Fruit fly (Drosophila melanogaster) whole organism, embryonic: Measurements from ENCODE around the gene CG17637.

Source experiments
- Asciz ChIP-seq: fragments of 200-800 bp; sonication (Bioruptor generic); optimal IDR thresholded peaks from 2 replicates; lab custom pipeline; 2017; ENCODE audit warnings: missing biosample characterization, mild to moderate bottlenecking, missing genetic modification characterization, missing genetic modification reagents
- Bteb2 ChIP-seq: fragments of 200-800 bp; sonication (Bioruptor generic); optimal IDR thresholded peaks from 2 replicates; lab custom pipeline; 2016; ENCODE audit warnings: missing biosample characterization, missing genetic modification characterization
- CG10565 ChIP-seq: fragments of 200-800 bp; sonication (Bioruptor generic); optimal IDR thresholded peaks from 3 replicates; lab custom pipeline; 2016; ENCODE audit warnings: missing biosample characterization, mild to moderate bottlenecking, missing genetic modification characterization
- CG11085 ChIP-seq: fragments of 200-800 bp; sonication (Bioruptor generic); IDR thresholded peaks from 2 replicates; pipeline ENCODE4 v1.3.6; 2022; ENCODE audit warnings: missing biosample characterization, missing genetic modification characterization
- CG11696 ChIP-seq: fragments of 200-800 bp; sonication (Bioruptor generic); IDR thresholded peaks from 2 replicates; pipeline ENCODE4 v1.3.6; 2022; ENCODE audit warnings: missing biosample characterization, missing genetic modification characterization
- CG14050 ChIP-seq: fragments of 200-800 bp; sonication (Bioruptor generic); IDR thresholded peaks from 3 replicates; pipeline ENCODE4 v1.3.6; 2022; ENCODE audit warnings: missing biosample characterization, missing genetic modification characterization
- CG15479 ChIP-seq: fragments of 200-800 bp; sonication (Bioruptor generic); optimal IDR thresholded peaks from 3 replicates; lab custom pipeline; 2019; ENCODE audit warnings: missing biosample characterization, mild to moderate bottlenecking, missing genetic modification characterization, moderate library complexity
- CG17385 ChIP-seq: fragments of 200-800 bp; sonication (Bioruptor generic); optimal IDR thresholded peaks from 3 replicates; lab custom pipeline; 2018; ENCODE audit warnings: missing biosample characterization, mild to moderate bottlenecking, missing genetic modification characterization
- CG17802 ChIP-seq: fragments of 200-800 bp; sonication (Bioruptor generic); optimal IDR thresholded peaks from 2 replicates; lab custom pipeline; 2018; ENCODE audit warnings: missing biosample characterization, mild to moderate bottlenecking, missing genetic modification characterization, moderate library complexity
- CG17829 ChIP-seq: fragments of 200-800 bp; optimal IDR thresholded peaks from 2 replicates; lab custom pipeline; 2019; ENCODE audit warnings: missing biosample characterization, mild to moderate bottlenecking, missing genetic modification characterization, moderate library complexity
- CG17912 ChIP-seq: fragments of 200-800 bp; sonication (Bioruptor generic); optimal IDR thresholded peaks from 2 replicates; lab custom pipeline; 2018; ENCODE audit warnings: missing biosample characterization, mild to moderate bottlenecking, missing genetic modification characterization
- CG18599 ChIP-seq: fragments of 200-800 bp; sonication (Bioruptor generic); optimal IDR thresholded peaks from 3 replicates; lab custom pipeline; 2017; ENCODE audit warnings: missing biosample characterization, missing genetic modification characterization, mild to moderate bottlenecking, moderate library complexity, missing genetic modification reagents
- CG2120 ChIP-seq: fragments of 200-800 bp; sonication (Bioruptor generic); optimal IDR thresholded peaks from 3 replicates; lab custom pipeline; 2016; ENCODE audit warnings: missing biosample characterization, missing genetic modification characterization
- CG2875 ChIP-seq: fragments of 200-800 bp; sonication (Bioruptor generic); optimal IDR thresholded peaks from 2 replicates; lab custom pipeline; 2017; ENCODE audit warnings: missing biosample characterization, mild to moderate bottlenecking, missing genetic modification characterization, missing genetic modification reagents
- CG2889 ChIP-seq: fragments of 200-800 bp; sonication (Bioruptor generic); IDR thresholded peaks from 3 replicates; pipeline ENCODE4 v1.3.6; 2022; ENCODE audit warnings: missing biosample characterization, missing genetic modification characterization
- CG30020 ChIP-seq: fragments of 200-800 bp; optimal IDR thresholded peaks from 2 replicates; lab custom pipeline; 2019; ENCODE audit warnings: missing biosample characterization, mild to moderate bottlenecking, missing genetic modification characterization, moderate library complexity
- CG30403 ChIP-seq: fragments of 200-800 bp; sonication (Bioruptor generic); optimal IDR thresholded peaks from 3 replicates; lab custom pipeline; 2016; ENCODE audit warnings: missing biosample characterization, missing genetic modification characterization
- CG43689 ChIP-seq: fragments of 200-800 bp; sonication (Bioruptor generic); IDR thresholded peaks from 2 replicates; pipeline ENCODE4 v1.3.6; 2022; ENCODE audit warnings: missing biosample characterization, missing genetic modification characterization
- CG5953 ChIP-seq: fragments of 200-800 bp; sonication (Bioruptor generic); IDR thresholded peaks from 2 replicates; pipeline ENCODE4 v1.3.6; 2022; ENCODE audit warnings: missing biosample characterization, missing genetic modification characterization
- CG6854 ChIP-seq: fragments of 200-800 bp; sonication (Bioruptor generic); optimal IDR thresholded peaks from 3 replicates; lab custom pipeline; 2017; ENCODE audit warnings: missing biosample characterization, mild to moderate bottlenecking, missing genetic modification characterization
- CG7372 ChIP-seq: fragments of 200-800 bp; sonication (Bioruptor generic); IDR thresholded peaks from 2 replicates; pipeline ENCODE4 v1.3.6; 2022; ENCODE audit warnings: missing biosample characterization, missing genetic modification characterization
- CG9437 ChIP-seq: fragments of 200-800 bp; sonication (Bioruptor generic); optimal IDR thresholded peaks from 2 replicates; lab custom pipeline; 2018; ENCODE audit warnings: missing biosample characterization, mild to moderate bottlenecking, missing genetic modification characterization
- Camta ChIP-seq: fragments of 200-800 bp; sonication (Bioruptor generic); optimal IDR thresholded peaks from 2 replicates; lab custom pipeline; 2016; ENCODE audit warnings: missing biosample characterization, missing genetic modification characterization
- Chrac-16 ChIP-seq: fragments of 200-800 bp; sonication (Bioruptor generic); optimal IDR thresholded peaks from 3 replicates; lab custom pipeline; 2016; ENCODE audit warnings: missing biosample characterization, missing genetic modification characterization
- E2f2 ChIP-seq: fragments of 200-800 bp; sonication (Bioruptor generic); IDR thresholded peaks from 2 replicates; pipeline ENCODE4 v1.3.6; 2022; ENCODE audit warnings: missing biosample characterization, missing genetic modification characterization
- Fer1 ChIP-seq: fragments of 200-800 bp; sonication (Bioruptor generic); optimal IDR thresholded peaks from 2 replicates; lab custom pipeline; 2017; ENCODE audit warnings: missing biosample characterization, mild to moderate bottlenecking, missing genetic modification characterization
- HHEX ChIP-seq: fragments of 200-800 bp; sonication (Bioruptor generic); optimal IDR thresholded peaks from 3 replicates; lab custom pipeline; 2017; ENCODE audit warnings: missing biosample characterization, mild to moderate bottlenecking, missing genetic modification characterization, missing genetic modification reagents
- Hr39 ChIP-seq: fragments of >200 bp; optimal IDR thresholded peaks from 2 replicates; lab custom pipeline; 2017
- Lpt ChIP-seq: fragments of >200 bp; optimal IDR thresholded peaks from 2 replicates; lab custom pipeline; 2018; ENCODE audit warnings: missing biosample characterization, missing genetic modification characterization
- MTF-1 ChIP-seq: fragments of 200-800 bp; sonication (Bioruptor generic); optimal IDR thresholded peaks from 2 replicates; lab custom pipeline; 2018; ENCODE audit warnings: missing biosample characterization, mild to moderate bottlenecking, missing genetic modification characterization, borderline replicate concordance
- Oaz ChIP-seq: fragments of 200-800 bp; sonication (Bioruptor generic); IDR thresholded peaks from 2 replicates; pipeline ENCODE4 v1.3.6; 2022; ENCODE audit warnings: missing biosample characterization, missing genetic modification characterization
- Ptx1 ChIP-seq: fragments of 200-800 bp; sonication (Bioruptor generic); IDR thresholded peaks from 2 replicates; pipeline ENCODE4 v1.3.6; 2022; ENCODE audit warnings: missing biosample characterization, missing genetic modification characterization
- Sry-β ChIP-seq: fragments of 200-800 bp; sonication (Bioruptor generic); optimal IDR thresholded peaks from 2 replicates; lab custom pipeline; 2018; ENCODE audit warnings: missing biosample characterization, mild to moderate bottlenecking, missing genetic modification characterization, moderate library complexity
- Stat92E ChIP-seq, 3 experiments: fragments of >200 bp in 2 of 3; fragments of 200-800 bp in 1 of 3; sonication (Bioruptor generic) in 1 of 3; optimal IDR thresholded peaks; 2 replicates each; lab custom pipeline; 2017 to 2019; ENCODE audit warnings: missing biosample characterization in 3 of 3, missing genetic modification characterization in 3 of 3, mild to moderate bottlenecking in 1 of 3, moderate library complexity in 1 of 3
- aop ChIP-seq: fragments of 200-800 bp; sonication (Bioruptor generic); IDR thresholded peaks from 2 replicates; pipeline ENCODE4 v1.3.6; 2022; ENCODE audit warnings: missing biosample characterization, missing genetic modification characterization
- bcd ChIP-seq: fragments of 200-800 bp; sonication (Bioruptor generic); optimal IDR thresholded peaks from 2 replicates; lab custom pipeline; 2017; ENCODE audit warnings: missing biosample characterization, mild to moderate bottlenecking, missing genetic modification characterization
- ci ChIP-seq: fragments of 200-800 bp; sonication (Bioruptor generic); IDR thresholded peaks from 3 replicates; pipeline ENCODE4 v1.3.6; 2022; ENCODE audit warnings: missing biosample characterization, missing genetic modification characterization
- ems ChIP-seq: fragments of 200-800 bp; sonication (Bioruptor generic); optimal IDR thresholded peaks from 3 replicates; lab custom pipeline; 2016; ENCODE audit warnings: missing biosample characterization, missing genetic modification characterization
- ftz-f1 ChIP-seq: fragments of 200-800 bp; sonication (Bioruptor generic); optimal IDR thresholded peaks from 2 replicates; lab custom pipeline; 2016; ENCODE audit warnings: missing biosample characterization, missing genetic modification characterization
- gcm2 ChIP-seq: fragments of 200-800 bp; sonication (Bioruptor generic); optimal IDR thresholded peaks from 2 replicates; lab custom pipeline; 2016; ENCODE audit warnings: missing biosample characterization, missing genetic modification characterization
- grau ChIP-seq: fragments of 200-800 bp; optimal IDR thresholded peaks from 3 replicates; lab custom pipeline; 2019; ENCODE audit warnings: missing biosample characterization, mild to moderate bottlenecking, missing genetic modification characterization, moderate library complexity
- knrl ChIP-seq: fragments of 200-800 bp; sonication (Bioruptor generic); IDR thresholded peaks from 3 replicates; pipeline ENCODE4 v1.3.6; 2022; ENCODE audit warnings: missing biosample characterization, missing genetic modification characterization; ENCODE audit not compliant: partially characterized antibody
- lola ChIP-seq, 3 experiments: fragments of >200 bp in 2 of 3; fragments of 200-800 bp in 1 of 3; sonication (Bioruptor generic) in 1 of 3; optimal IDR thresholded peaks; 2 replicates each; lab custom pipeline; 2017 to 2019; ENCODE audit warnings: missing biosample characterization in 3 of 3, missing genetic modification characterization in 3 of 3, mild to moderate bottlenecking in 1 of 3, moderate library complexity in 1 of 3
- onecut ChIP-seq: fragments of 200-800 bp; sonication (Bioruptor generic); IDR thresholded peaks from 2 replicates; pipeline ENCODE4 v1.3.6; 2022; ENCODE audit warnings: missing biosample characterization, missing genetic modification characterization
- peb ChIP-seq: fragments of 200-800 bp; sonication (Bioruptor generic); IDR thresholded peaks from 2 replicates; pipeline ENCODE4 v1.3.6; 2022; ENCODE audit warnings: missing biosample characterization, missing genetic modification characterization
- pzg ChIP-seq: fragments of 200-800 bp; sonication (Bioruptor generic); optimal IDR thresholded peaks from 3 replicates; lab custom pipeline; 2018; ENCODE audit warnings: missing biosample characterization, mild to moderate bottlenecking, missing genetic modification characterization, moderate library complexity
- row ChIP-seq: fragments of 200-800 bp; sonication (Bioruptor generic); IDR thresholded peaks from 3 replicates; pipeline ENCODE4 v1.3.6; 2022; ENCODE audit warnings: missing biosample characterization, missing genetic modification characterization
- run ChIP-seq: fragments of 200-800 bp; sonication (Bioruptor generic); optimal IDR thresholded peaks from 3 replicates; lab custom pipeline; 2018; ENCODE audit warnings: missing biosample characterization, mild to moderate bottlenecking, missing genetic modification characterization
- sens-2 ChIP-seq: fragments of 200-800 bp; sonication (Bioruptor generic); IDR thresholded peaks from 2 replicates; pipeline ENCODE4 v1.3.6; 2022; ENCODE audit warnings: missing biosample characterization, missing genetic modification characterization
- so ChIP-seq: fragments of 200-800 bp; sonication (Bioruptor generic); IDR thresholded peaks from 3 replicates; pipeline ENCODE4 v1.3.6; 2022; ENCODE audit warnings: missing biosample characterization, missing genetic modification characterization

Gene CG17637

DNA sequence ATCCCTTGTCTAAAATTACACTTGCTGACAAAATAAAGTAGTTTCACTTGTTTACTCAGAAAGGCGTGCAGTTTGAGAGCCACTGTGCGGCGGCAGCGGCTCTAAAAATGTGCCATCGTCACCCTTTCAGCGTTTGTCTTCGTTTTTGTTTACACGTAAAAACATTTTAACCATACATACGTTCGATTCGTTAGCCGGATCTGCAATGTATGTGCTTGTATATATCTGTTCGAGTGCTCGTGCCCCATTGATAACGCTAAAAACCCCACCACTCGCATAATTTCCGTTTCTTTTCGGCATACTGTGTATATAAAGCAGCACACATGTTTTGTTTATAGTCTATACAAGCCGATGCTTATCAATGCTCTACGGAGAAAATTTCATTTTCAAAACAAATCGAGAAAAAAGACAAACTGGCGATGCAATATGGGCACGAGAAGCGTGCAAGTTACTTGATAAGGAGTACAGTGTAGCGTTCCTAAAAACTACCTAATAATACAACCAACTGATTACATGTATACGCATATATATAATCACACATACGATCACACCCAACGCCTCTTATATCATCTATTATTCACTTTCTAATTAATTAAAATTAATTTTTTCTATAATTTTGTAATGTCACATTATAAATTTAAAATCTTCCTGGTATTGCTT lies 12.7 kb downstream of the CG17637 start (continued):
- TF ChIP-seq CG11085 (GFP tag; lab: Robert Waterston, UW), result no peak
- TF ChIP-seq Sry-β (GFP tag; lab: Kevin White, UChicago), result no peak
- no peak for TF ChIP-seq Bteb2 (GFP tag; lab: Kevin White, UChicago)
- TF ChIP-seq CG17802 (tag; lab: Kevin White, UChicago), result no peak
- TF ChIP-seq Fer1 (GFP tag; lab: Kevin White, UChicago), result peak; percentile 1
- TF ChIP-seq ci (GFP tag; lab: Robert Waterston, UW), result peak; percentile 73; the same call in 2 of the 3 replicates
- TF ChIP-seq CG30020 (tag; lab: Kevin White, UChicago), result peak; percentile 10
- no peak for TF ChIP-seq CG15479
- no peak for TF ChIP-seq ftz-f1 (GFP tag; lab: Kevin White, UChicago)
- TF ChIP-seq CG17385 (GFP tag; lab: Kevin White, UChicago), result peak; percentile 33
- peak; percentile 48 for TF ChIP-seq Chrac-16 (GFP tag; lab: Kevin White, UChicago)
- peak; percentile 53 for TF ChIP-seq CG9437 (GFP tag; lab: Kevin White, UChicago)
- peak; percentile 19 for TF ChIP-seq CG2120 (GFP tag; lab: Kevin White, UChicago)
- TF ChIP-seq CG18599 (GFP tag; lab: Kevin White, UChicago), result peak; percentile 55
- TF ChIP-seq CG43689 (GFP tag; lab: Robert Waterston, UW), result no peak
- TF ChIP-seq Lpt, result no peak
- no peak for TF ChIP-seq sens-2 (GFP tag; lab: Robert Waterston, UW)
- TF ChIP-seq aop, result no peak
- TF ChIP-seq CG30403 (GFP tag; lab: Kevin White, UChicago), result peak; percentile 47
- TF ChIP-seq knrl (GFP tag; lab: Robert Waterston, UW), result peak; percentile 31; the same call in 1 of the 3 replicates
- no peak for TF ChIP-seq Camta (GFP tag; lab: Kevin White, UChicago)
- peak; percentile 67; the same call in 2 of the 3 replicates for TF ChIP-seq CG2889 (GFP tag; lab: Robert Waterston, UW)
- TF ChIP-seq row (GFP tag; lab: Robert Waterston, UW), result peak; percentile 83
- no peak for TF ChIP-seq Oaz (GFP tag; lab: Robert Waterston, UW)
- no peak for TF ChIP-seq CG2875 (GFP tag; lab: Kevin White, UChicago)
- no peak for TF ChIP-seq CG7372
- no peak for TF ChIP-seq peb
- TF ChIP-seq ems (GFP tag; lab: Kevin White, UChicago), result no peak
- TF ChIP-seq gcm2, result no peak
- no peak for TF ChIP-seq pzg (GFP tag; lab: Kevin White, UChicago)
- TF ChIP-seq Hr39 (lab: Kevin White, UChicago), result no peak
- no peak; the same call in 1 of the 2 replicates for TF ChIP-seq onecut
- TF ChIP-seq grau (tag; lab: Kevin White, UChicago), result peak; percentile 97
- peak; percentile 65 for TF ChIP-seq CG17829 (tag; lab: Kevin White, UChicago)
- peak in 1 of 3 experiments; percentile 32 for TF ChIP-seq Stat92E (GFP tag; optimal IDR thresholded peaks at IDR 0.05; lab: Kevin White, UChicago)
- peak; percentile 14 for TF ChIP-seq bcd (GFP tag; lab: Kevin White, UChicago)
- TF ChIP-seq Ptx1, result peak; percentile 45
- peak; percentile 38 for TF ChIP-seq CG17912 (GFP tag; lab: Kevin White, UChicago)
- TF ChIP-seq CG14050, result 0 out of 3 replicates have a peak, but pooled peaks have one; percentile 20
- TF ChIP-seq CG10565 (GFP tag; lab: Kevin White, UChicago), result no peak
- 0 out of 3 replicates have a peak, but pooled peaks have one; percentile 6 for TF ChIP-seq so (GFP tag; lab: Robert Waterston, UW)
- TF ChIP-seq CG6854 (GFP tag; lab: Kevin White, UChicago), result peak; percentile 52
- peak; percentile 30 for TF ChIP-seq run (tag; lab: Kevin White, UChicago)
- TF ChIP-seq MTF-1, result no peak
- TF ChIP-seq HHEX (GFP tag; lab: Kevin White, UChicago), result no peak
- TF ChIP-seq CG5953 (GFP tag; lab: Robert Waterston, UW), result no peak
- peak in 1 of 3 experiments; percentile 46 for TF ChIP-seq lola (GFP tag; optimal IDR thresholded peaks at IDR 0.05; lab: Kevin White, UChicago)
- no peak for TF ChIP-seq CG11696 (GFP tag; lab: Robert Waterston, UW)
- no peak; the same call in 1 of the 2 replicates for TF ChIP-seq E2f2 (GFP tag; lab: Robert Waterston, UW)
- no peak for TF ChIP-seq Asciz (GFP tag; lab: Kevin White, UChicago)
